Worm (Caenorhabditis elegans): ENCODE measurements around the gene sox-2.

Gene sox-2

ce11 chrX:7409030-7409429 is 54.5 kb downstream of the sox-2 start:
- no peak for TF ChIP-seq unc-62 (GFP tag; optimal IDR thresholded peaks at IDR 0.05)

Measured in whole organism, dauer.